Fruit fly (Drosophila melanogaster) whole organism, larva: ENCODE results near the gene MED30.

Experiments
- noc ChIP-seq: fragments of 200-800 bp; sonication (Bioruptor generic); optimal IDR thresholded peaks from 3 replicates; lab custom pipeline; 2019; ENCODE audit warnings: missing biosample characterization, mild to moderate bottlenecking, missing genetic modification characterization, moderate library complexity

MED30 gene

DNA sequence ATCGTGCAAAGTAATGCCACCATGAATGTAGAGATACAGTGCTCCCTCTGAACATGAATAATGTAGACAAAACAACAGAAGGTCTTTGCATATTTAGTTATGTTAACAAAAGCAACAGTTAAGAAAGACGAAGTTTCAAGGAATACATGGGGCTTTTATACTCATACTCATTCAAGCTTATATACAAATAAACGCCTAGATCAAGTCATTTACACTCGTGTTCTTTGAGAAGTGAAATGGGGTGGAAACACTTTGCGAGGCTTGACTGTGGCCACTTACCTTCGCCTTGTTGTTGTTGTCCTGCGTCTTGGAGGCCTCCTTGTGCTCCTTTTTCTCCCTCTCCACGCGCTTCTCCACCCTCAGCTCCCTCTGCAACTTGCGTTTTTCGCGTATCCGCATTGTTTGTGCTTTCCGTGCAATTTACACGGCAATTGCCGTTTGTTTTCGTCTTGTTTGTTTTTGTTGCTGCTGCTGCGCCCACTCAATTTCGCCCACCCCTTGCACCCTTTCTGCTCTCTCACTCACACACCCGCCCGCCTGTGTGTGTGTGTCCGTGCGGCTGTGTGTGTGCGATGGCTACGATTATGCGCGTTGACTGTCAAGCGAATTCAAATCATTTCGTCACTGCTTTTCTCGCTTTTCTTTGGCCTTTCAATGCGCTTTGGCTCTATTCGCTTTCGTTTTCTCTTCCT, 31.0 kb upstream of the MED30 start:
- no peak for TF ChIP-seq noc (tag; lab: Kevin White, UChicago)

DNA sequence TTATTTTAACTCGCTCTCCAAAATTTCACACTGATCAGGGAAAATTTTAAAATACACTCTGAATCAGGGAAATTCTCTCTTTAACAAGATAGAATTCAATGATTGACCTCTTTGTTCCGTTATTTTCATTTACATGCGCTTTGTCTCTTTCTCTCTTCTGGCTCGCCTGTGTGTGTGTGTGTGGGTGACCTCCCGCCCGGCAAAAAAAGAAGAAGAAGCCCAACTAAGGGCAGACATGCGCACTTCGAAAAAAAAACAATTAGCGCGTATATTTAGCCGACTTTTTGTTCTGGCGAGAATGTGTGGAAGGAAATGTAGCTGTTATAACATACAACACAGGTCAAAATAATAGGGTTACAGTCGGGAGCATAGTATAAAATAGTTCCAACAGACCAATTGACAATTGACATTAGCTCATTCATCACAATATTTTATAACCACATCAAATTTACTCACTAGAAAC, 28.6 kb upstream of the MED30 start, which contains the start of gene CG3386:
TSS of gene CG3386 (minus strand) at position 51 of the 463 bp plus-strand sequence.
- TF ChIP-seq noc (tag; lab: Kevin White, UChicago), result no peak

DNA sequence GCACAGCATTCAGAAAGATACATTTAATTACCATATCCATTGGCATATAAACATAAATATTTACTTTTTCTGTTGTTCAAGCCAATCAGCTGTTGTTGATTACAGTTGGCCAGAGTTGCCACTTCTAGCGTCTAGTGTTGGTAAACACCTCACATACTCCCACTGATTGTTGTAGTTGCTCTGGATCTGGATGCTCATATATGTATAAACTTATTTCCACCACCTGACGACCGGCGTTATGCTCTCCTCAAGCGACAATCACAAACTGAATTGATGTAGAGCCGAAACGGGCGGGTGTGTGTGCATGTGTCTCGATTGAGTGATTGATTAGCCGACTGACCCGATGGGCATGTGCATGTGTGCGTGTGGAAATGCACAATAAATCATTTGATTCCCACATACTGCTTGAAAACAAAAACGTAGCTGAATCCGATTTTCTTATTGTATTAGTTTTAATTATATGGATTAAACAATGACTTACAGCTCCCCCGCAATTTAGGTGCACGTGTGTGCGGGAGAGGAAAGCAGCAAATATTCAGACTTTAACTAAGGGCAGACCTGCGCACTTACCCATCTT, 28.0 kb upstream of the MED30 start:
- no peak for TF ChIP-seq noc (tag; lab: Kevin White, UChicago)

DNA sequence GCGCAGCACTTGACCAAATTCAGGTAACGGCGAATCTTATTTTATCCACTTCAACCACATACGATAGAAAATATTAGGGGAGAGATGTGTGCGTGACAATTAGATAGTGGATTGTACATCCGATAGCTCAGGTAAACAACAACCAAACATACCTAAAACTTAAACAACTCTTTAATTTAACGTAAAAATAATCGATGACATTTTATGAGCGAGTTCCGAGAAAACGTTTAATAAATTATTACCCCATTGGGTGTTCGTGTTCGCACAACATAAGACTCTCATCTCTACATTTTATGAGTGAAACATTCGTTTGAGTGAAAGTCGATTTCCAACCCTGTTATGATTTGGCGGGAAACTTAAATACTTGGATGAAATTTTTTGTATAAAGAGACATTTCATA, 26.4 kb upstream of the MED30 start, which contains the start of gene CG17129:
TSS of gene CG17129 (minus strand) at position 69 of the 400 bp plus-strand sequence.
- TF ChIP-seq noc (tag; lab: Kevin White, UChicago), result peak; percentile 72

DNA sequence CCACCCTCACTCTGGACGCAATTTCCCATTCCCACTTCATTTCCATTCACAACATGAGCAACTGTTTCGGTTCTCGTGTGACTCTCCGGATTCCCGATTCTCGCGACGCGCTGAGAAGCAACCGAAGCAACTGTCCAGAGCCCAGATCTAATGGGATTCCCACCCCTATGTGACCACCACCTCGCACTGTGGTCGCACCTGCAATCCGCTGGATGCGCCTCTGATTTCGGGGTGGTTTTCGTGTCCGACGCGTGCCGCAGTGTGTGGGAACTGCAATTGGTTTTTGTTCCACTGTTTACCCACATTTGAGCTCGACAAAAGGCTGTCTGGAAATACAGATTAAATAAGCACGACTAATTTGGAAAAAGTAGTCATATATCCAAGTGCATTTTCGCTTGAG, 22.0 kb upstream of the MED30 start:
- no peak for TF ChIP-seq noc (tag; lab: Kevin White, UChicago)

DNA sequence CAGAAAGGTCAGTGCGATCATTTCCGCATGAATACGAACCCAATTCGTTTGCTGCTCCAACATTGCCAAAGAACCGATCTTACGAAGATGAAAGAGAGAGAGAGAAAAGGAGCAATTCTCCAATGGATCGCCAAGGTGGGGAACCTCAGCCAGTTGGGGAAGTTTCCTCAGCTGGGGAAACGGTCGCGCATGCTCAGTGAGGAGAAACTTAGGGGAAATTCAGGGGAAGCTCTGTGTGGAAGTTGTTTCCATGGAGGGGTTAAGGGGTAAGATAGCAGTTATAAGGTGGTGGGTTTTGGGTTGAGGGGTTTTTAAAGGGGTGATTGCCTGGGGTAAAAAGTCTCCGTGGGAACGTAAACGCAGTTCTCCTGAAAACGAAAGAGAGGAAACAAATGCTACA, 19.4 kb upstream of the MED30 start:
- TF ChIP-seq noc (tag; lab: Kevin White, UChicago), result no peak

DNA sequence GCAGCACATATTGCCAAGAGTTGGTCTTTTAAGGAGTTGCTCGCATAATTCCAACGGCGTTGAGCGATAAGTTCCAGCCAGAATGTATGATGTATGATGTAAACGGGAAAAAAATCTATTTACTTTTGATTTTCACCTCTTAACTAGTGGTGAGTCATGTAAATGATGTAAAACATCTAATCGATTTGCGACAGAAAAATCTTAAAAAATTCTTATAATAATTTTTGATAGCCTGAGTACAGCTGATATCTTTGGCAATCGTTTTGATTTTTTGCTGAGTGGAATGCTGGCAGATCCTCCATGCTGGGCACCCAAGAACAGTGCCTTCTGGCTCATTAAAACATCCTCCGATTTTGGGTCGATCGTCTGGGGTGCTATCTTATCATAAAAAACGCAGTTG, 12.7 kb upstream of the MED30 start:
- TF ChIP-seq noc (tag; lab: Kevin White, UChicago), result no peak

DNA sequence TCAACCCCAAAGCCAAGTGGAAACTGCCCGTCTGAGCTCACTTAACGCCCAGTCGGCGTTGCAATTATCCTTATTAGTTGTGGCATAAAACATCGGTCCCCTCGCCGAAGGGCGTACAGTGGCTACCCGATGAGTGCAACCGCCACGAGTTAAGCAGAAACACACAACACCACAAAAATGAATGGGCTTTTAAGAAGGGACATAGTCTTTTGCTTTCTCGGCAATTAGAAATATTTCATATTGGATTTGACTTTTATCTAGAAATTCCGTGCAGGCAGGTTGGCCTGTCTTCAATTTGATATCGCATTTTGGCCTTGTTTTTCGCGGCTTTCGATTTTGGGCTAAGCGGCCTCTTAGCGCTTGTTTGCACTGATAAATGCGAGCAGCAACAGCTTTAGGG, 10.0 kb upstream of the MED30 start:
- TF ChIP-seq noc (tag; lab: Kevin White, UChicago), result no peak

DNA sequence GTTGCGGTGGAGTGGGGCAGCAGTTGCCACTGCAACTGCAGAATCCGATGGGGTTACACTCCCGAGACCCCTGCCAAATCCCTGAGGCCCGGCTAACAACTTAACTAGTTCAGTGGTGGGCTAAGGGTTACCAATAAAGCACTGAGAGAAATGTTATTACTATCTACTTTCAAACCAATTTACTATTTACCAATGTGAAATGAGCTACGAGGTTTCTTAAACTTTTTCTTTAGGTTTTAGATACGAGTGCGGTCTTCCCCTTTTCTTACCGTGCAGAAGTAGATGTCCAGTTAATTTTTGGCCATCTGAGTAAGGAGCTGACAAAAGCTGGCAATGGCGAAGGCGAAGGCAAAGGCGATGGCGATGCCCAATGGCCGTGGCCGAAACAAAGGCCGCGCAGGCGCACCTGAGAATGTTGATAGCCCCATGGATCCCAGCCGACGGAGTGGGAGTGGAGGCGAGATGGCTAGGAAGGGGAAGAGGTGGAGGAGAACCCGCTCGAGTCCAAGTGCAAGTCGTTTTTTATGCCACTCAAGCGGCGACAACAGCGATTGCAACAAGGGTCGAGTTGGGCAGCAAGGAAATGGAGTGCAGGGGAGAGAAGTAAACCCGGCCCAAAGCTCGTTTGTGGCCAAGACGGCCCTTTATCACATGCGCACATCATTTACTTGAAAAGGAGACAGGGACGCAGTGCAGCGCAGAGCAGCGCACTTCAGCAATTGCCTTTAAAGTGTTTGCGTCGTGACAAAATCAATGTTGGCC, 6.6 kb upstream of the MED30 start:
- no peak for TF ChIP-seq noc (tag; lab: Kevin White, UChicago)

DNA sequence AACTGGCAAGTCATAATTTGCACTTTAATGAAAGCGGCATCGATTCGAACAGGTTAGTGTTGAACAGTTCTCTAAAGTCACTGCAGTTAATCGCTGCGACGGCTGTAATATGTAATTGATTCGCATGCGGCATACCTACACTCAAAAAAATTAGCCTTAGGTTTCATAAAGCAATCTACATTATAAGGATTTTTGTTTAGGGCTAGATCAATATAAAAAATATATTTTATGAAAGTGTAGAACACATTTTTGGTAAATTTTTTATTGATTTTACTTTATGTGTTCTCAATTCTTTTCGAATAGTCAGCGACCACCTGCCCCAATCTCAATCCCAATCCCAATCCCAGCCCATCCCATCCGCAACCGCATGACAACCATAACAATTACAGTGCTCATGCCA, 4.4 kb upstream of the MED30 start:
- TF ChIP-seq noc (tag; lab: Kevin White, UChicago), result no peak

DNA sequence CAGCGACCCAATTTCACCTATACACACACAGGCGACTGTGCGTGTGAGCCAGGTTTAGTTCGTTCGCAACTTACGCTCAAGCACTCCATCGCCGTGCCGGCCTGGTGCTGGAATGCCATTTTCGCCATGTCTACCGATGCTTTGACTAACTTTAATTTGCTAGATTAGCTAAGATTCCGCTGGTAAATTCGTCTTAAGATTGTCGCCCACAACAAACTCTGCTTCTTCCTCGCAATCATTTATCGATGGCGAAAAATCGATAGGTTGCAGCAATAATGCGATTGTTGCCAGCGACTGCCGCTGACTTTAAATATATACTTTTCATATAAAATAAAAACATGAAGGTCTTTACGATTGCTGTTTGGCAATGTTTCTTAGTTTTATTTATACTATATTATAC, 1.3 kb downstream of the MED30 start, which contains the start of gene CG3402:
TSS of gene CG3402 (minus strand) at position 245 of the 400 bp plus-strand sequence.
- no peak for TF ChIP-seq noc (tag; lab: Kevin White, UChicago)

DNA sequence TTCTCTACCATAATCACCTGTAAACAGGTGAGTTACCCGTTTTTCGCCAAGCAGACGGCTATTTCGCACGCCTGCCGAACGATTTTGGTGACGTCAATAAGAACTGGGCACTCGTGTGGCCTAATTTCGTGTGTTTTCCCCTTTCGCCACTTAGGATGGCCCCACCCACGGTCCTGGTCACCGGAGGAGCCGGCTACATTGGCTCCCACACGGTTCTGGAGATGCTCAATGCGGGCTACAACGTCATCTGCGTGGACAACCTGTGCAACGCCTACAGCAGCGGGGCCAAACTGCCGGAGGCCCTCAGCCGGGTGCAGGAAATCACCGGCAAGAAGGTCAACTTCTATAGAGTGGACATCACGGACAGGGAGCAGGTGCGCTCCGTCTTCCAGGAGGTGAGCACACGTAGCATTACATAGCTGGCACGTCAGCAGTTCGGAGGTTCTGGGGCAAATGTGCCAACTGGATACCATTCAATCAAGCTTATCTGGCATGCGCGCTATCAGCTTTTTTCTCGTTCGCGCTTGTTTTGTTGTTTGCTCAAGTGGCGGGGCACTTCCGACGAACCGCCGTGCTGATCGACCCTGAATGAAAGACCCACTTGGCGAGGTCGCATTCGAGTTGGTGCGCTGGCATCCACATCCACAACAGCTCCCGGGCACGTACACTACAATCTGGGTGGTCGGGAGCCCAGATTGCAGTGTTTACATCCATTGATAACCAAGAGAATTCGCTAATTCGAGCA, 4.7 kb downstream of the MED30 start:
- TF ChIP-seq noc (tag; lab: Kevin White, UChicago), result no peak

DNA sequence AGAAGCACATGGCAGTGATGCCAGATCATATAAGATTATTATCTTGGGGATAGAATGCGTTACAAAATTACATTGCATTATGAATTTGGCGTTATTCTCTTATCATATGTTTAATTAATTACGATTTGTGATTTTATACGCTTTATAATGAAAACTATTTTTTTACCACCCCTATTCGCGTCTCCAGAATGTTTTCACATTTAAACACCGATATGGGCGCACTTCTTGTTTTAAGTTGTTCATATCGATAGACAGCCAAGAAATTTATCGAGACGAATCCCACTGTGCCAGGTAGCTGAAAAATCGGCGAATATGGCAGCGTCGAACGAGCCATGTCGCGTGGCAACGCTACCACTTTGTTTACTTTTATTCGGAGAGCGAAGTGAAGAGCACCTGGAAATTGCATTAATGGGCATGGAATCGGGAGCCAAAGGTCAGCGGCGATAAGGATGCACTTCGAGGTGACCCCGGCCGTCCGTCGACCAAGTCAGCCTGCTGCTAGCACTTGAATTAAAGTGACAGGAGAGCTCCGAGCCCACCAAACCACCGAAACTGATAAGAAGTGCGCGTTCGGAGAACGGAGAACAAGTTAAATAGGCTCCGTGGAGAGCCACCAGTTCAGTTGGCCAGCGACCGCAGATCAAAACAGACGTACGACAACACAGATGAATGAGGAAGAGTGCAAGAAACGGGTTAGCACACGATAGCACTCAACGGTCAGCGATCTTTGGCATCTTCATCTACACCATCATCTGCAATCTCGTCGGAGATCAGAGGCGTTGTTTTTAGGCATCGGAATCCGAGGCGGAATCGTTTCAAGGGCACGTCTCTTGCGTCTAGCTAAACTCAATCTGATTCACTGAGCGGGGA, 5.5 kb downstream of the MED30 start, which contains the start of gene Gale:
TSS of gene Gale (plus strand) at position 401 of the 870 bp plus-strand sequence.
- TF ChIP-seq noc (tag; lab: Kevin White, UChicago), result peak; percentile 42

DNA sequence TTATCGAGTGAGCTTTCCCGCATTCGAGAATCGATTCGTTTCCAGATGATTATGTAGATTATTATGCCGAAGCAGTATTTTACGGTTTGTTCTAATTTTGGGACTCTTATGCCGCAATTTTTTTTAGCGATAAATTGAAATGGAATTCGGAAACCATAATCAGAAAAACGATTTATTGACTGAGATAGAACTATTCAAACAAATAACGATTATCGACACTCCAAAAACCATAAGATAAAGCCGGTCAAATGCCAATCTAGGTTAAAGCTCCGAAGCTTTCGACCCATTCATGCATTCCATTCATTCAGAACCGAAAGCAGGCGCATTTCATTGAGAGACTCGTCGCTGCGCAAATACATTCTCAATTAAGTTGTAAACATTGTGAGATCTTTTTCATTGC, 6.4 kb downstream of the MED30 start:
- no peak for TF ChIP-seq noc (tag; lab: Kevin White, UChicago)
